Worm (Caenorhabditis elegans) whole organism, young adult: ENCODE measurements around the gene fbxa-183.

Source experiments
- B0019.2 ChIP-seq: fragments of 200-800 bp; sonication (Bioruptor generic); conservative IDR thresholded peaks from 2 replicates; pipeline ENCODE4 v1.3.6; 2022; ENCODE audit warnings: missing genetic modification reagents, missing genetic modification characterization, missing compliant biosample characterization
- B0035.1 ChIP-seq: sonication (generic microtip); optimal IDR thresholded peaks from 2 replicates; lab custom pipeline; 2016; ENCODE audit warnings: missing genetic modification characterization, mild to moderate bottlenecking, missing compliant biosample characterization, missing genotype, missing genetic modification reagents
- F10E7.11 ChIP-seq: sonication (generic microtip); optimal IDR thresholded peaks from 2 replicates; lab custom pipeline; 2017; ENCODE audit warnings: mild to moderate bottlenecking, missing genetic modification characterization, moderate library complexity, missing compliant biosample characterization
- F23B12.7 ChIP-seq: sonication (generic microtip); optimal IDR thresholded peaks from 2 replicates; lab custom pipeline; 2017; ENCODE audit warnings: missing genetic modification characterization, mild to moderate bottlenecking, missing compliant biosample characterization, antibody characterized with exemption, moderate library complexity; ENCODE audit not compliant: insufficient read depth
- F37B4.10 ChIP-seq: fragments of 200-800 bp; sonication (Bioruptor generic); IDR thresholded peaks from 2 replicates; pipeline ENCODE4 v1.3.6; 2022; ENCODE audit warnings: missing genetic modification characterization, missing compliant biosample characterization
- F39B2.1 ChIP-seq: fragments of 200-800 bp; sonication (Bioruptor generic); IDR thresholded peaks from 2 replicates; pipeline ENCODE4 v1.3.6; 2022; ENCODE audit warnings: missing genetic modification reagents, missing genetic modification characterization, missing compliant biosample characterization
- F52B5.7 ChIP-seq: sonication (generic microtip); optimal IDR thresholded peaks from 2 replicates; lab custom pipeline; 2016; ENCODE audit warnings: mild to moderate bottlenecking, missing genetic modification characterization, missing compliant biosample characterization
- F57C9.4 ChIP-seq: sonication (generic microtip); optimal IDR thresholded peaks from 2 replicates; lab custom pipeline; 2017; ENCODE audit warnings: mild to moderate bottlenecking, missing genetic modification characterization, missing compliant biosample characterization
- K11D2.4 ChIP-seq: fragments of 200-800 bp; sonication (Bioruptor generic); IDR thresholded peaks from 2 replicates; pipeline ENCODE4 v1.3.6; 2022; ENCODE audit warnings: missing genetic modification reagents, missing genetic modification characterization, missing compliant biosample characterization
- Y67H2A.10 ChIP-seq: fragments of 200-800 bp; sonication (Bioruptor generic); conservative IDR thresholded peaks from 2 replicates; pipeline ENCODE4 v1.3.6; 2022; ENCODE audit warnings: missing genetic modification reagents, missing genetic modification characterization, missing compliant biosample characterization
- akir-1 ChIP-seq: fragments of 200-800 bp; sonication (Bioruptor generic); optimal IDR thresholded peaks from 2 replicates; lab custom pipeline; 2018; ENCODE audit warnings: mild to moderate bottlenecking, missing genetic modification characterization, moderate library complexity, missing compliant biosample characterization
- ama-1 ChIP-seq, 3 experiments: fragments of 150-350 bp in 1 of 3; sonication (generic microtip) in 2 of 3; optimal IDR thresholded peaks; 2 replicates each; lab custom pipeline; 2014 to 2018; ENCODE audit warnings: missing biosample characterization in 2 of 3, missing genetic modification characterization in 2 of 3, missing genetic modification reagents in 2 of 3
- athp-1 ChIP-seq: sonication (generic microtip); optimal IDR thresholded peaks from 2 replicates; lab custom pipeline; 2017; ENCODE audit warnings: mild to moderate bottlenecking, missing genetic modification characterization, missing compliant biosample characterization
- bed-2 ChIP-seq: fragments of 200-800 bp; sonication (Bioruptor generic); IDR thresholded peaks from 2 replicates; pipeline ENCODE4 v1.3.6; 2022; ENCODE audit warnings: missing genetic modification reagents, missing genetic modification characterization, missing compliant biosample characterization
- ceh-100 ChIP-seq: fragments of 200-800 bp; sonication (Bioruptor generic); IDR thresholded peaks from 2 replicates; pipeline ENCODE4 v1.3.6; 2022; ENCODE audit warnings: missing genetic modification reagents, missing genetic modification characterization, missing compliant biosample characterization
- ceh-40 ChIP-seq: fragments of 200-800 bp; sonication (Bioruptor generic); IDR thresholded peaks from 2 replicates; pipeline ENCODE4 v1.3.6; 2022; ENCODE audit warnings: missing genetic modification characterization, missing compliant biosample characterization
- ceh-58 ChIP-seq: fragments of 200-800 bp; sonication (Bioruptor generic); IDR thresholded peaks from 2 replicates; pipeline ENCODE4 v1.3.6; 2022; ENCODE audit warnings: missing genetic modification characterization, missing compliant biosample characterization
- chd-7 ChIP-seq: sonication (generic microtip); optimal IDR thresholded peaks from 2 replicates; lab custom pipeline; 2016; ENCODE audit warnings: mild to moderate bottlenecking, missing genetic modification characterization, moderate library complexity, missing compliant biosample characterization
- die-1 ChIP-seq: sonication (generic microtip); optimal IDR thresholded peaks from 2 replicates; lab custom pipeline; 2016; ENCODE audit warnings: missing genotype, mild to moderate bottlenecking, missing genetic modification characterization, missing compliant biosample characterization
- dpff-1 ChIP-seq: sonication (generic microtip); optimal IDR thresholded peaks from 2 replicates; lab custom pipeline; 2017; ENCODE audit warnings: mild to moderate bottlenecking, missing genetic modification characterization, missing compliant biosample characterization
- egl-18 ChIP-seq: fragments of 200-800 bp; sonication (Bioruptor generic); IDR thresholded peaks from 2 replicates; pipeline ENCODE4 v1.3.6; 2022; ENCODE audit warnings: missing genetic modification reagents, missing genetic modification characterization, missing compliant biosample characterization
- egrh-3 ChIP-seq: fragments of 200-800 bp; sonication (Bioruptor generic); IDR thresholded peaks from 2 replicates; pipeline ENCODE4 v1.3.6; 2022; ENCODE audit warnings: missing genetic modification reagents, missing genetic modification characterization, missing compliant biosample characterization
- ekl-4 ChIP-seq: fragments of 200-800 bp; sonication (Bioruptor generic); IDR thresholded peaks from 2 replicates; pipeline ENCODE4 v1.3.6; 2022; ENCODE audit warnings: missing genetic modification reagents, missing genetic modification characterization, missing compliant biosample characterization
- ets-4 ChIP-seq: fragments of 200-800 bp; sonication (Bioruptor generic); optimal IDR thresholded peaks from 2 replicates; lab custom pipeline; 2018; ENCODE audit warnings: mild to moderate bottlenecking, missing genetic modification characterization, missing compliant biosample characterization
- hlh-26 ChIP-seq: fragments of 200-800 bp; sonication (Bioruptor generic); conservative IDR thresholded peaks from 2 replicates; pipeline ENCODE4 v1.3.6; 2022; ENCODE audit warnings: missing genetic modification reagents, missing genetic modification characterization, missing compliant biosample characterization
- hmg-1.2 ChIP-seq: fragments of 200-800 bp; sonication (Bioruptor generic); IDR thresholded peaks from 2 replicates; pipeline ENCODE4 v1.3.6; 2022; ENCODE audit warnings: missing genetic modification reagents, missing genetic modification characterization, missing compliant biosample characterization
- let-526 ChIP-seq: fragments of 200-800 bp; sonication (Bioruptor generic); IDR thresholded peaks from 2 replicates; pipeline ENCODE4 v1.3.6; 2022; ENCODE audit warnings: missing genetic modification reagents, missing genetic modification characterization, missing compliant biosample characterization
- lin-35 ChIP-seq, 3 experiments: fragments of 150-350 bp in 2 of 3; sonication (generic microtip) in 1 of 3; optimal IDR thresholded peaks; 2 replicates each; lab custom pipeline; 2014 to 2018; ENCODE audit warnings: missing biosample characterization in 3 of 3, missing genetic modification characterization in 3 of 3, missing genetic modification reagents in 3 of 3
- lsl-1 ChIP-seq: fragments of 200-800 bp; sonication (Bioruptor generic); optimal IDR thresholded peaks from 2 replicates; lab custom pipeline; 2018; ENCODE audit warnings: mild to moderate bottlenecking, missing genetic modification characterization, moderate library complexity, missing compliant biosample characterization
- madf-3 ChIP-seq: fragments of 200-800 bp; sonication (Bioruptor generic); IDR thresholded peaks from 2 replicates; pipeline ENCODE4 v1.3.6; 2022; ENCODE audit warnings: missing genetic modification reagents, missing genetic modification characterization, missing compliant biosample characterization
- mcd-1 ChIP-seq: fragments of 200-800 bp; sonication (Bioruptor generic); IDR thresholded peaks from 2 replicates; pipeline ENCODE4 v1.3.6; 2022; ENCODE audit warnings: missing genetic modification reagents, missing genetic modification characterization, missing compliant biosample characterization
- mes-4 ChIP-seq: sonication (generic microtip); optimal IDR thresholded peaks from 2 replicates; lab custom pipeline; 2016; ENCODE audit warnings: missing genotype, missing genetic modification characterization, missing compliant biosample characterization
- nfyb-1 ChIP-seq: fragments of 200-800 bp; sonication (Bioruptor generic); IDR thresholded peaks from 2 replicates; pipeline ENCODE4 v1.3.6; 2022; ENCODE audit warnings: missing genetic modification reagents, missing genetic modification characterization, missing compliant biosample characterization
- nhr-80 ChIP-seq: sonication (generic microtip); optimal IDR thresholded peaks from 2 replicates; lab custom pipeline; 2016; ENCODE audit warnings: missing genetic modification characterization, missing compliant biosample characterization
- rcor-1 ChIP-seq: fragments of 200-800 bp; sonication (Bioruptor generic); IDR thresholded peaks from 2 replicates; pipeline ENCODE4 v1.3.6; 2022; ENCODE audit warnings: missing genetic modification reagents, missing genetic modification characterization, missing compliant biosample characterization
- rec-8 ChIP-seq, 2 experiments: sonication (generic microtip); optimal IDR thresholded peaks; 2 replicates each; lab custom pipeline; 2016; ENCODE audit warnings: mild to moderate bottlenecking in 2 of 2, missing genetic modification characterization in 2 of 2, missing genetic modification reagents in 2 of 2, missing genotype in 2 of 2, missing biosample characterization in 1 of 2, missing compliant biosample characterization in 1 of 2, moderate library complexity in 1 of 2
- snpc-1.1 ChIP-seq: sonication (generic microtip); optimal IDR thresholded peaks from 2 replicates; lab custom pipeline; 2017; ENCODE audit warnings: missing genetic modification characterization, mild to moderate bottlenecking, missing compliant biosample characterization, antibody characterized with exemption, moderate library complexity, missing genotype, missing genetic modification reagents; ENCODE audit not compliant: insufficient read depth
- snpc-4 ChIP-seq, 5 experiments: fragments of 150-350 bp in 1 of 5; sonication (generic microtip) in 4 of 5; optimal IDR thresholded peaks; 2 replicates each; lab custom pipeline; 2014 to 2018; ENCODE audit warnings: missing genetic modification characterization in 5 of 5, missing biosample characterization in 3 of 5, antibody characterized with exemption in 2 of 5, mild to moderate bottlenecking in 2 of 5, missing compliant biosample characterization in 2 of 5, missing genotype in 2 of 5, moderate library complexity in 2 of 5, missing genetic modification reagents in 1 of 5
- ztf-18 ChIP-seq: sonication (generic microtip); optimal IDR thresholded peaks from 2 replicates; lab custom pipeline; 2016; ENCODE audit warnings: missing genotype, mild to moderate bottlenecking, missing genetic modification characterization, missing compliant biosample characterization
- ztf-25 ChIP-seq: fragments of 200-800 bp; sonication (Bioruptor generic); IDR thresholded peaks from 2 replicates; pipeline ENCODE4 v1.3.6; 2022; ENCODE audit warnings: missing genetic modification reagents, missing genetic modification characterization, missing compliant biosample characterization
- ztf-28 ChIP-seq: fragments of 200-800 bp; sonication (Bioruptor generic); IDR thresholded peaks from 2 replicates; pipeline ENCODE4 v1.3.6; 2022; ENCODE audit warnings: missing genetic modification reagents, missing genetic modification characterization, missing compliant biosample characterization

fbxa-183 gene

DNA sequence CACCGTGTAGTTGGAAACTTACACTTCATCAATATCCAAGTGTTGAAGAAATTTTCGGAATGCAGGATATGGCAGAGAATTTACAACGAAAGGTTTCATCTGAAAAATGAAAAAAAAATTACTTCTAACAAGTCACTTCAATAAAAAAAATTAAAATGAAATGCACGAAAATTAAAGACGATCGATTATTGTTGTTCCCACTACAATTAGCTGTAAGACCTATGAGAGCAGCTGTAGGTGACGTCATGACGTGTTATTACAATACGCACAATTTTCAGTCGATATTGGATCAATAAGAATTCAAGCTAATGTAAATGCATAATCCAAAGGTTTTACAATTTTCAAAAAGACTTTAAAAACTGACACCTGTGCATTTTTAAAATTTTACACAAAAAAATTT lies 22.5 kb downstream of the fbxa-183 start, which contains the start of gene C53A3.1:
Gene C53A3.1, minus strand, starts transcription at position 101 of the 400 bp plus-strand sequence.
- TF ChIP-seq egrh-3 (GFP tag; lab: Robert Waterston, UW), result no peak
- no peak for TF ChIP-seq ceh-40 (GFP tag; lab: Robert Waterston, UW)
- no peak for TF ChIP-seq nfyb-1 (GFP tag; lab: Robert Waterston, UW)
- no peak for TF ChIP-seq ceh-58 (GFP tag; lab: Robert Waterston, UW)
- TF ChIP-seq F37B4.10 (GFP tag; lab: Robert Waterston, UW), result no peak
- no peak for TF ChIP-seq akir-1 (GFP tag; lab: Kevin White, UChicago)
- TF ChIP-seq let-526 (GFP tag; lab: Robert Waterston, UW), result no peak
- no peak for TF ChIP-seq egl-18 (GFP tag; lab: Robert Waterston, UW)
- no peak for TF ChIP-seq die-1 (tag; lab: Kevin White, UChicago)
- TF ChIP-seq snpc-4 (GFP tag; optimal IDR thresholded peaks at IDR 0.05; lab: Kevin White, UChicago), result no peak
- TF ChIP-seq snpc-4 (tag; optimal IDR thresholded peaks at IDR 0.05; lab: Kevin White, UChicago), result no peak
- no peak for TF ChIP-seq B0019.2 (GFP tag; lab: Robert Waterston, UW)
- no peak for TF ChIP-seq ama-1 (optimal IDR thresholded peaks at IDR 0.05; lab: Kevin White, UChicago)
- no peak for TF ChIP-seq ama-1 (GFP tag; optimal IDR thresholded peaks at IDR 0.05; lab: Kevin White, UChicago)
- TF ChIP-seq lsl-1 (GFP tag; lab: Kevin White, UChicago), result no peak
- no peak for TF ChIP-seq F39B2.1 (GFP tag; lab: Robert Waterston, UW)
- no peak for TF ChIP-seq nhr-80
- TF ChIP-seq madf-3 (GFP tag; lab: Robert Waterston, UW), result no peak
- TF ChIP-seq F57C9.4 (tag; lab: Kevin White, UChicago), result no peak
- TF ChIP-seq hmg-1.2 (GFP tag; lab: Robert Waterston, UW), result no peak

- TF ChIP-seq athp-1 (tag; lab: Kevin White, UChicago), result no peak
- TF ChIP-seq rcor-1 (GFP tag; lab: Robert Waterston, UW), result no peak
- no peak for TF ChIP-seq lin-35 (GFP tag; optimal IDR thresholded peaks at IDR 0.05; lab: Kevin White, UChicago)
- TF ChIP-seq ztf-25 (GFP tag; lab: Robert Waterston, UW), result no peak
- TF ChIP-seq rec-8 (tag; optimal IDR thresholded peaks at IDR 0.05; lab: Kevin White, UChicago), result no peak
- TF ChIP-seq F52B5.7 (tag; lab: Kevin White, UChicago), result no peak
These were observed 23.8 kb downstream of the fbxa-183 start, which contains the start of gene C53A3.4 for ce11 chrV:5758780-5759179. C53A3.4 (minus strand) TSS chrV:5758880.

ce11 chrV:5756193-5756592 lies 26.4 kb downstream of the fbxa-183 start, which contains the start of gene C53A3.3:
C53A3.3 (plus strand) TSS chrV:5756493.
- TF ChIP-seq B0035.1, result no peak
- TF ChIP-seq snpc-1.1 (tag; lab: Kevin White, UChicago), result no peak
- TF ChIP-seq F23B12.7 (tag; lab: Kevin White, UChicago), result no peak
- TF ChIP-seq ceh-58 (GFP tag; lab: Robert Waterston, UW), result no peak
- no peak for TF ChIP-seq mes-4 (tag; lab: Kevin White, UChicago)

ce11 chrV:5755203-5755693 lies 27.3 kb downstream of the fbxa-183 start, which contains the start of gene K09H11.11:
K09H11.11 (minus strand) TSS chrV:5755253.
- peak; percentile 92 for TF ChIP-seq egrh-3 (GFP tag; lab: Robert Waterston, UW)

DNA sequence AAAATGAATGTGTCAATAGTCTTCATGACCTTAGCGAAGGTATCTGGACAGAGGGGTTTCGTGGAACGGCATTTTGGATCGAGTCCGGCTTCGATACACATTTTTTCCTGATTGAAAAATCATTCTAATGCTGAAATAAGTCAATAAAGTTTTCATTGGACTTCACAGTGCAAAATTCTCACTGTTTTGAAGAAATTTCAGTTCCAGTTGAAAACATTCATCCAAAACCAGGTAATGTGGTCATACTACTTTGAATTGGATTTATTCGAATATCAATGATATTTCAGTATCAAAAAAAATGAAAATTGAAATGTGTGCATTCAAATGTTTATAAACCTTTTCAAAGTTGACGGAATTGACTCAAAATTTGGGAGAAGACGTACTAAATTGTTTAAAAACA lies 29.2 kb downstream of the fbxa-183 start, which contains the start of gene pgph-1:
Gene pgph-1, minus strand, starts transcription at position 101 of the 400 bp plus-strand sequence.
- no peak for TF ChIP-seq dpff-1 (tag; lab: Kevin White, UChicago)
- no peak for TF ChIP-seq F10E7.11 (tag; lab: Kevin White, UChicago)
- TF ChIP-seq Y67H2A.10 (GFP tag; lab: Robert Waterston, UW), result no peak
- no peak for TF ChIP-seq bed-2 (GFP tag; lab: Robert Waterston, UW)
- no peak for TF ChIP-seq ztf-28 (GFP tag; lab: Robert Waterston, UW)
- no peak for TF ChIP-seq ceh-100 (GFP tag; lab: Robert Waterston, UW)
- no peak for TF ChIP-seq akir-1 (GFP tag; lab: Kevin White, UChicago)
- TF ChIP-seq K11D2.4, result no peak
- TF ChIP-seq hlh-26 (GFP tag; lab: Robert Waterston, UW), result no peak
- no peak for TF ChIP-seq mcd-1
- no peak for TF ChIP-seq ztf-18 (tag; lab: Kevin White, UChicago)
- TF ChIP-seq chd-7 (tag; lab: Kevin White, UChicago), result no peak
- TF ChIP-seq ekl-4, result no peak
- no peak for TF ChIP-seq ets-4
